Fruit fly (Drosophila melanogaster) whole organism, embryonic: ENCODE data around the gene IRSp53.
A peak's percentile ranks its signal among the peaks of the same experiment; 100 is the strongest.

Experiments used
- Ada2b ChIP-seq: fragments of 200-800 bp; sonication (Bioruptor generic); IDR thresholded peaks from 2 replicates; pipeline ENCODE4 v1.3.6; 2022; ENCODE audit warnings: missing biosample characterization, missing genetic modification characterization
- Asciz ChIP-seq: fragments of 200-800 bp; sonication (Bioruptor generic); optimal IDR thresholded peaks from 2 replicates; lab custom pipeline; 2017; ENCODE audit warnings: missing biosample characterization, mild to moderate bottlenecking, missing genetic modification characterization, missing genetic modification reagents
- Blimp-1 ChIP-seq: fragments of 200-800 bp; sonication (Bioruptor generic); optimal IDR thresholded peaks from 3 replicates; lab custom pipeline; 2018; ENCODE audit warnings: missing biosample characterization, missing genetic modification characterization, mild to moderate bottlenecking, moderate library complexity, missing genetic modification reagents
- BtbVII ChIP-seq: fragments of 200-800 bp; sonication (Bioruptor generic); optimal IDR thresholded peaks from 3 replicates; lab custom pipeline; 2017; ENCODE audit warnings: missing biosample characterization, mild to moderate bottlenecking, missing genetic modification characterization
- C15 ChIP-seq: fragments of 200-800 bp; sonication (Bioruptor generic); IDR thresholded peaks from 3 replicates; pipeline ENCODE4 v1.3.6; 2022; ENCODE audit warnings: missing biosample characterization, missing genetic modification characterization
- CG10147 ChIP-seq: fragments of 200-800 bp; sonication (Bioruptor generic); optimal IDR thresholded peaks from 2 replicates; lab custom pipeline; 2019; ENCODE audit warnings: missing biosample characterization, mild to moderate bottlenecking, missing genetic modification characterization, moderate library complexity
- CG12391 ChIP-seq: fragments of 200-800 bp; sonication (Bioruptor generic); optimal IDR thresholded peaks from 3 replicates; lab custom pipeline; 2018; ENCODE audit warnings: missing biosample characterization, mild to moderate bottlenecking, missing genetic modification characterization, moderate library complexity
- CG12942 ChIP-seq: fragments of 200-800 bp; sonication (Bioruptor generic); optimal IDR thresholded peaks from 3 replicates; lab custom pipeline; 2016; ENCODE audit warnings: missing biosample characterization, missing genetic modification characterization
- CG13296 ChIP-seq: fragments of 200-800 bp; sonication (Bioruptor generic); optimal IDR thresholded peaks from 3 replicates; lab custom pipeline; 2018; ENCODE audit warnings: missing biosample characterization, mild to moderate bottlenecking, missing genetic modification characterization
- CG14014 ChIP-seq: fragments of 200-800 bp; sonication (Bioruptor generic); IDR thresholded peaks from 2 replicates; pipeline ENCODE4 v1.3.6; 2022; ENCODE audit warnings: missing biosample characterization, missing genetic modification characterization
- CG3838 ChIP-seq: fragments of 200-800 bp; sonication (Bioruptor generic); optimal IDR thresholded peaks from 3 replicates; lab custom pipeline; 2016; ENCODE audit warnings: missing biosample characterization, missing genetic modification characterization
- CG5180 ChIP-seq: fragments of 200-800 bp; sonication (Bioruptor generic); optimal IDR thresholded peaks from 3 replicates; lab custom pipeline; 2017; ENCODE audit warnings: missing biosample characterization, missing genetic modification characterization, mild to moderate bottlenecking, moderate library complexity, missing genetic modification reagents
- CG6272 ChIP-seq: fragments of 200-800 bp; sonication (Bioruptor generic); IDR thresholded peaks from 2 replicates; pipeline ENCODE4 v1.3.6; 2022; ENCODE audit warnings: missing biosample characterization, missing genetic modification characterization
- CG6654 ChIP-seq: fragments of 200-800 bp; sonication (Bioruptor generic); optimal IDR thresholded peaks from 2 replicates; lab custom pipeline; 2017; ENCODE audit warnings: missing biosample characterization, mild to moderate bottlenecking, missing genetic modification characterization
- CG8290 ChIP-seq, 3 experiments: fragments of 200-800 bp; sonication (Bioruptor generic); optimal IDR thresholded peaks; 2 replicates each; lab custom pipeline; 2016 to 2019; ENCODE audit warnings: missing biosample characterization in 3 of 3, missing genetic modification characterization in 3 of 3, mild to moderate bottlenecking in 2 of 3, moderate library complexity in 1 of 3
- CG8388 ChIP-seq: fragments of 200-800 bp; sonication (Bioruptor generic); optimal IDR thresholded peaks from 2 replicates; lab custom pipeline; 2019; ENCODE audit warnings: missing biosample characterization, mild to moderate bottlenecking, missing genetic modification characterization, moderate library complexity
- CG9437 ChIP-seq: fragments of 200-800 bp; sonication (Bioruptor generic); optimal IDR thresholded peaks from 2 replicates; lab custom pipeline; 2018; ENCODE audit warnings: missing biosample characterization, mild to moderate bottlenecking, missing genetic modification characterization
- Dek ChIP-seq: fragments of 200-800 bp; sonication (Bioruptor generic); optimal IDR thresholded peaks from 3 replicates; lab custom pipeline; 2019; ENCODE audit warnings: missing biosample characterization, mild to moderate bottlenecking, missing genetic modification characterization, moderate library complexity
- Dfd ChIP-seq, 2 experiments: fragments of >200 bp; optimal IDR thresholded peaks; 2 replicates each; lab custom pipeline; 2017; ENCODE audit warnings: missing biosample characterization in 2 of 2, missing genetic modification characterization in 2 of 2
- Dll ChIP-seq: fragments of 200-800 bp; sonication (Bioruptor generic); IDR thresholded peaks from 4 replicates; pipeline ENCODE4 v1.3.6; 2022; ENCODE audit warnings: missing biosample characterization, missing genetic modification characterization; ENCODE audit not compliant: partially characterized antibody
- Eip74EF ChIP-seq, 2 experiments: fragments of 200-800 bp in 1 of 2; fragments of >200 bp in 1 of 2; sonication (Bioruptor generic) in 1 of 2; optimal IDR thresholded peaks; 2 replicates each; lab custom pipeline; 2017 to 2019; ENCODE audit warnings: missing biosample characterization in 2 of 2, missing genetic modification characterization in 2 of 2, mild to moderate bottlenecking in 1 of 2, moderate library complexity in 1 of 2
- Fer2 ChIP-seq: fragments of 200-800 bp; sonication (Bioruptor generic); optimal IDR thresholded peaks from 2 replicates; lab custom pipeline; 2018; ENCODE audit warnings: missing biosample characterization, mild to moderate bottlenecking, missing genetic modification characterization, moderate library complexity
- HmgD ChIP-seq: fragments of 200-800 bp; sonication (Bioruptor generic); optimal IDR thresholded peaks from 3 replicates; lab custom pipeline; 2016; ENCODE audit warnings: missing biosample characterization, missing genetic modification characterization
- Hr51 ChIP-seq, 2 experiments: fragments of 200-800 bp; sonication (Bioruptor generic); optimal IDR thresholded peaks; 2 replicates in 1 of 2; 3 replicates in 1 of 2; lab custom pipeline; 2016 to 2018; ENCODE audit warnings: missing biosample characterization in 2 of 2, missing genetic modification characterization in 2 of 2, mild to moderate bottlenecking in 1 of 2, moderate library complexity in 1 of 2
- Lhr ChIP-seq: fragments of 200-800 bp; sonication (Bioruptor generic); optimal IDR thresholded peaks from 3 replicates; lab custom pipeline; 2017; ENCODE audit warnings: mild to moderate bottlenecking, missing biosample characterization, missing genetic modification reagents, missing genetic modification characterization
- Lpt ChIP-seq: fragments of >200 bp; optimal IDR thresholded peaks from 2 replicates; lab custom pipeline; 2018; ENCODE audit warnings: missing biosample characterization, missing genetic modification characterization
- Nf-YA ChIP-seq: fragments of 200-800 bp; sonication (Bioruptor generic); IDR thresholded peaks from 2 replicates; pipeline ENCODE4 v1.3.6; 2022; ENCODE audit warnings: missing biosample characterization, missing genetic modification characterization
- Nf-YB ChIP-seq: fragments of 200-800 bp; sonication (Bioruptor generic); optimal IDR thresholded peaks from 3 replicates; lab custom pipeline; 2019; ENCODE audit warnings: missing biosample characterization, mild to moderate bottlenecking, missing genetic modification characterization, moderate library complexity
- Optix ChIP-seq: fragments of 200-800 bp; sonication (Bioruptor generic); IDR thresholded peaks from 3 replicates; pipeline ENCODE4 v1.3.6; 2022; ENCODE audit warnings: missing biosample characterization, missing genetic modification characterization
- Rx ChIP-seq: fragments of 200-800 bp; sonication (Bioruptor generic); IDR thresholded peaks from 2 replicates; pipeline ENCODE4 v1.3.6; 2022; ENCODE audit warnings: missing biosample characterization, missing genetic modification characterization
- Sox100B ChIP-seq: fragments of 200-800 bp; sonication (Bioruptor generic); optimal IDR thresholded peaks from 3 replicates; lab custom pipeline; 2018; ENCODE audit warnings: missing biosample characterization, mild to moderate bottlenecking, missing genetic modification characterization
- Sox102F ChIP-seq: fragments of 200-800 bp; sonication (Bioruptor generic); optimal IDR thresholded peaks from 2 replicates; lab custom pipeline; 2018; ENCODE audit warnings: missing biosample characterization, mild to moderate bottlenecking, missing genetic modification characterization, moderate library complexity
- Stat92E ChIP-seq, 3 experiments: fragments of >200 bp in 2 of 3; fragments of 200-800 bp in 1 of 3; sonication (Bioruptor generic) in 1 of 3; optimal IDR thresholded peaks; 2 replicates each; lab custom pipeline; 2017 to 2019; ENCODE audit warnings: missing biosample characterization in 3 of 3, missing genetic modification characterization in 3 of 3, mild to moderate bottlenecking in 1 of 3, moderate library complexity in 1 of 3
- TFAM ChIP-seq: fragments of 200-800 bp; sonication (Bioruptor generic); optimal IDR thresholded peaks from 2 replicates; lab custom pipeline; 2017; ENCODE audit warnings: missing biosample characterization, missing genetic modification characterization, inconsistent platforms
- dan ChIP-seq: fragments of 200-800 bp; sonication (Bioruptor generic); IDR thresholded peaks from 2 replicates; pipeline ENCODE4 v1.3.6; 2022; ENCODE audit warnings: missing biosample characterization, missing genetic modification characterization
- dimm ChIP-seq: fragments of 200-800 bp; sonication (Bioruptor generic); IDR thresholded peaks from 2 replicates; pipeline ENCODE4 v1.3.6; 2022; ENCODE audit warnings: missing biosample characterization, missing genetic modification characterization
- eyg ChIP-seq: fragments of 200-800 bp; sonication (Bioruptor generic); optimal IDR thresholded peaks from 3 replicates; lab custom pipeline; 2016; ENCODE audit warnings: missing biosample characterization, missing genetic modification characterization
- fd102C ChIP-seq: fragments of 200-800 bp; sonication (Bioruptor generic); optimal IDR thresholded peaks from 2 replicates; lab custom pipeline; 2018; ENCODE audit warnings: missing biosample characterization, mild to moderate bottlenecking, missing genetic modification characterization, moderate library complexity
- fd3F ChIP-seq: fragments of 200-800 bp; sonication (Bioruptor generic); optimal IDR thresholded peaks from 2 replicates; lab custom pipeline; 2018; ENCODE audit warnings: missing biosample characterization, mild to moderate bottlenecking, missing genetic modification characterization, moderate library complexity
- fd64A ChIP-seq: fragments of 200-800 bp; sonication (Bioruptor generic); optimal IDR thresholded peaks from 3 replicates; lab custom pipeline; 2018; ENCODE audit warnings: missing biosample characterization, mild to moderate bottlenecking, missing genetic modification characterization
- gcm ChIP-seq: fragments of 200-800 bp; sonication (Bioruptor generic); optimal IDR thresholded peaks from 2 replicates; lab custom pipeline; 2019; ENCODE audit warnings: missing biosample characterization, mild to moderate bottlenecking, missing genetic modification characterization, moderate library complexity
- her ChIP-seq: fragments of 200-800 bp; sonication (Bioruptor generic); optimal IDR thresholded peaks from 2 replicates; lab custom pipeline; 2016; ENCODE audit warnings: missing biosample characterization, missing genetic modification characterization
- lola ChIP-seq, 3 experiments: fragments of >200 bp in 2 of 3; fragments of 200-800 bp in 1 of 3; sonication (Bioruptor generic) in 1 of 3; optimal IDR thresholded peaks; 2 replicates each; lab custom pipeline; 2017 to 2019; ENCODE audit warnings: missing biosample characterization in 3 of 3, missing genetic modification characterization in 3 of 3, mild to moderate bottlenecking in 1 of 3, moderate library complexity in 1 of 3
- prd ChIP-seq, 3 experiments: fragments of >200 bp in 2 of 3; fragments of 200-800 bp in 1 of 3; sonication (Bioruptor generic) in 1 of 3; optimal IDR thresholded peaks in 2 of 3; IDR thresholded peaks in 1 of 3; 2 replicates in 2 of 3; 3 replicates in 1 of 3; pipeline versions ENCODE4 v1.3.6 to Lab custom; 2017 to 2022; ENCODE audit warnings: missing biosample characterization in 1 of 3, missing genetic modification characterization in 1 of 3
- shn ChIP-seq: fragments of 200-800 bp; sonication (Bioruptor generic); optimal IDR thresholded peaks from 3 replicates; lab custom pipeline; 2016; ENCODE audit warnings: missing biosample characterization, missing genetic modification characterization
- trh ChIP-seq: fragments of 200-800 bp; sonication (Bioruptor generic); optimal IDR thresholded peaks from 2 replicates; lab custom pipeline; 2016; ENCODE audit warnings: missing biosample characterization, missing genetic modification characterization

Gene IRSp53

DNA sequence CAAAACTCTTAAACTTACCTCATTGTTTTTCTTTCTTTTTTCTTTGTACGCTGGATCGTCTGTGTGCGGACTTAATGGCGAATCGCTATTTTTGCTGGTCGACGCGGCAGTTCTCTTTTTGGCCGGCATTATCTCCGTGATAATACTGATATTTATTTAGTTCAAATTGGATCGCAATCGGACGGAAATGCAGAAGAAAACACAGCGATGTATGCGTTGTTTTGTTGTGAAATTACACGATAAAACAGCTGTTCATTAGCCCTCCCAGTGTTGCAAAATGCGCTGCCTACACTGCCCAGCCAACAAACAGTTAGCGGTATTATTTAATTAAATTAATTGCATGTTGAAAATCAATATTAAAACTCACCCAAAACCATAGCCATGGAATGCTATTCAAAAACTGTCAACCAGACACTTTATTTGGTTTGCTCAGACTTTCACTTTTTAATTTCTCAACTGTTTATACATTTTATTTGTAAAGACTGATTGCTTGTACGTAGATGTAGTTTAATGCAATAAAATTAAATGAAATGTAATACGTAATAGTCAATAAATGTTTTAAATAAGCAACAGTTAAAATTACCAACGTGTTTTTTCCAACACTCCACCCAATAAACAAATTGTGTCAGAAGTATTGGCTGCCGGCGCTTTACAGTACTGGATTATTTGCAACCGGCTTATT, 37.7 kb upstream of the IRSp53 start, which contains the start of the genes Irbp18 and APP-BP1:
Gene Irbp18, minus strand, starts transcription at position 205 of the 682 bp plus-strand sequence.
Gene APP-BP1, plus strand, starts transcription at position 431 of the 682 bp plus-strand sequence.
- peak; percentile 91 for TF ChIP-seq trh (GFP tag; lab: Kevin White, UChicago)
- TF ChIP-seq Fer2: peak; percentile 80
- peak; percentile 90 for TF ChIP-seq shn (GFP tag; lab: Kevin White, UChicago)
- peak; percentile 92 for TF ChIP-seq Dek
- TF ChIP-seq CG12391 (tag; lab: Kevin White, UChicago): peak; percentile 96
- TF ChIP-seq Dfd (GFP tag; optimal IDR thresholded peaks at IDR 0.05; lab: Kevin White, UChicago): no peak
- peak; percentile 93 for TF ChIP-seq Sox102F
- peak; percentile 91 for TF ChIP-seq fd3F
- no peak for TF ChIP-seq Dll
- TF ChIP-seq dan (GFP tag; lab: Robert Waterston, UW): no peak
- no peak for TF ChIP-seq prd (optimal IDR thresholded peaks at IDR 0.05; lab: Kevin White, UChicago)
- TF ChIP-seq prd (GFP tag; IDR thresholded peaks at IDR 0.05; lab: Robert Waterston, UW): peak; percentile 89
- TF ChIP-seq BtbVII: peak; percentile 91
- TF ChIP-seq Nf-YB (GFP tag; lab: Kevin White, UChicago): peak; percentile 78
- TF ChIP-seq CG12942 (GFP tag; lab: Kevin White, UChicago): peak; percentile 90
- TF ChIP-seq Rx (GFP tag; lab: Robert Waterston, UW): peak; percentile 83
- peak; percentile 79 for TF ChIP-seq eyg
- peak; percentile 91 for TF ChIP-seq CG8388 (GFP tag; lab: Kevin White, UChicago)
- peak; percentile 92 for TF ChIP-seq CG9437 (GFP tag; lab: Kevin White, UChicago)
- TF ChIP-seq Lhr (GFP tag; lab: Kevin White, UChicago): peak; percentile 84
- peak; percentile 94 for TF ChIP-seq Sox100B
- peak; percentile 87 for TF ChIP-seq Ada2b (GFP tag; lab: Robert Waterston, UW)
- TF ChIP-seq her (GFP tag; lab: Kevin White, UChicago): peak; percentile 88
- peak; percentile 95 to 96 for TF ChIP-seq Hr51 (GFP tag; optimal IDR thresholded peaks at IDR 0.05; lab: Kevin White, UChicago)
- peak; percentile 89 for TF ChIP-seq gcm
- TF ChIP-seq CG6654 (GFP tag; lab: Kevin White, UChicago): peak; percentile 76
- TF ChIP-seq fd64A (GFP tag; lab: Kevin White, UChicago): peak; percentile 81
- TF ChIP-seq lola (GFP tag; optimal IDR thresholded peaks at IDR 0.05; lab: Kevin White, UChicago): peak in 1 of 3 experiments; percentile 92
- TF ChIP-seq CG6272 (GFP tag; lab: Robert Waterston, UW): peak; percentile 92
- TF ChIP-seq CG3838 (GFP tag; lab: Kevin White, UChicago): peak; percentile 84
- TF ChIP-seq CG10147 (GFP tag; lab: Kevin White, UChicago): peak; percentile 91
- TF ChIP-seq dimm: peak; percentile 59; the same call in 1 of the 2 replicates
- no peak for TF ChIP-seq Lpt
- peak; percentile 85 for TF ChIP-seq Optix (GFP tag; lab: Robert Waterston, UW)
- TF ChIP-seq Blimp-1 (GFP tag; lab: Kevin White, UChicago): peak; percentile 90
- TF ChIP-seq HmgD (GFP tag; lab: Kevin White, UChicago): peak; percentile 61
- peak; percentile 83 for TF ChIP-seq CG14014 (GFP tag; lab: Robert Waterston, UW)
- TF ChIP-seq CG8290 (GFP tag; optimal IDR thresholded peaks at IDR 0.05; lab: Kevin White, UChicago): peak; percentile 87
- peak; percentile 81 to 92 for TF ChIP-seq CG8290 (tag; optimal IDR thresholded peaks at IDR 0.05; lab: Kevin White, UChicago)
- TF ChIP-seq CG5180 (GFP tag; lab: Kevin White, UChicago): peak; percentile 82
- TF ChIP-seq Nf-YA (GFP tag; lab: Robert Waterston, UW): peak; percentile 61
- peak; percentile 89 for TF ChIP-seq Asciz (GFP tag; lab: Kevin White, UChicago)
- peak; percentile 62 for TF ChIP-seq TFAM
- TF ChIP-seq Eip74EF (GFP tag; optimal IDR thresholded peaks at IDR 0.05; lab: Kevin White, UChicago): peak in 1 of 2 experiments; percentile 84
- TF ChIP-seq fd102C (GFP tag; lab: Kevin White, UChicago): peak; percentile 76
- peak; percentile 77; the same call in 2 of the 3 replicates for TF ChIP-seq C15 (GFP tag; lab: Robert Waterston, UW)
- peak; percentile 90 for TF ChIP-seq CG13296 (GFP tag; lab: Kevin White, UChicago)
- peak in 1 of 3 experiments; percentile 30 for TF ChIP-seq Stat92E (GFP tag; optimal IDR thresholded peaks at IDR 0.05; lab: Kevin White, UChicago)
